Worm (Caenorhabditis elegans): ENCODE results near the gene cnc-9.

DNA sequence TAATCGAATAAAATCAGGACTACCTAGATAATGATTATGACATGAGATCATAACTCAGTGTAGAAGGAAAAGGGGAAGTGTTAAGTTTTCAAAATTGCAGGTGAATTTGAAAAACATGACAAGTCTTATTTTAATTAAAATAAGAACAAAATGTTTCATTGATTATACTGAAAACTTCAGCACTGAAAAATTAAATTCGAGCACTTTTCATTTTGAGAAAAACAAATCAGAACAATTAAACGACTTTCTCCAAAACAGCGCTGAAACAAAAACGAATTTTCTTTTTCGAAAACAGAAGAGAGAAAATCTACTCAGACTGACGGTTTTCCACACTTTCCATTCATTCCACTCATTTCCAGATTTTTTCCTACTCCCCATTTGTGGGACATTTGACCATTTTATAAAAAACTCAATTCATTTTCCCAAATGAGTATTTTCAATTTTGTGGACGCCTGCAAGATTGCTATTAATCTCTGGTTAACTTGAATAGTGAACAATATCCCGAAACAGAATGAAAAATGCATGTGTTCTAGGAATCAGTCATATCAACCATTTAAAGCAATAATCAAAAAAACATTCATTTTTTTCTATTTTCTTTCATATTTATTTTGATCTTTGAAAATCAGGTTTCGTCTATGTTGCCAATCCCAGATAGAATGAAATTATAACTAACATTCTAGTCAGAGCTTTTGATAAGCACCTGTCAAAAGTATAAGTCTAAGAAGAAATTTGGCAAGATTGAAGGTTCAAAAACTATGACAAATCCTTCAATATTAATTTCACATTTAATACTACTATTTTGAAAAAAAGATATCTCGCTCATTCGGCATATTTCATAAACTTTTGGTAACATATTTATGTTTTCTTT, 47.6 kb downstream of the cnc-9 start, which contains the start of the genes srh-231 and srh-275:
- TF ChIP-seq F13C5.2 (tag; optimal IDR thresholded peaks at IDR 0.05) (no peak), hmbx-1 (tag; optimal IDR thresholded peaks at IDR 0.05) (no peak), tbx-11 (GFP tag; IDR thresholded peaks at IDR 0.05) (no peak), ets-7 (tag; optimal IDR thresholded peaks at IDR 0.05) (no peak), flt-1 (GFP tag; IDR thresholded peaks at IDR 0.05) (no peak), ama-1 (optimal IDR thresholded peaks at IDR 0.05) (no peak), tbx-37 (GFP tag; conservative IDR thresholded peaks at IDR 0.05) (no peak), sea-1 (GFP tag; conservative IDR thresholded peaks at IDR 0.05) (no peak), ceh-36 (tag; optimal IDR thresholded peaks at IDR 0.05) (no peak), aly-1 (tag; optimal IDR thresholded peaks at IDR 0.05) (no peak), tra-4 (tag; optimal IDR thresholded peaks at IDR 0.05) (no peak), hmg-4 (GFP tag; optimal IDR thresholded peaks at IDR 0.05) (no peak), B0310.2 (tag; optimal IDR thresholded peaks at IDR 0.05) (no peak), scrt-1 (GFP tag; IDR thresholded peaks at IDR 0.05) (no peak)

Data from whole organism, early embryonic.